Fruit fly (Drosophila melanogaster): ENCODE data around the gene Pfdn1.

- TF ChIP-seq pan (optimal IDR thresholded peaks at IDR 0.05) (no peak), EcR (GFP tag; optimal IDR thresholded peaks at IDR 0.05) (no peak), psq (optimal IDR thresholded peaks at IDR 0.05) (no peak), CG8478 (optimal IDR thresholded peaks at IDR 0.05) (no peak)
These were observed 44.5 kb upstream of the Pfdn1 start, which contains the start of gene CG9107 for dm6 chr2L:6024345-6024907.
